Worm (Caenorhabditis elegans): ENCODE results near the gene hmg-12.

The hmg-12 gene

ce11 chrII:11917530-11917952 is 1.2 kb downstream of the hmg-12 start (continued):
- TF ChIP-seq ztf-22 (GFP tag; optimal IDR thresholded peaks at IDR 0.05) (no peak), lir-1 (GFP tag; conservative IDR thresholded peaks at IDR 0.05) (no peak), dox-1 (GFP tag; IDR thresholded peaks at IDR 0.05) (peak; percentile 38; the same call in 1 of the 2 replicates), hlh-26 (GFP tag; conservative IDR thresholded peaks at IDR 0.05) (no peak), ekl-4 (GFP tag; IDR thresholded peaks at IDR 0.05) (peak; percentile 93), die-1 (tag; optimal IDR thresholded peaks at IDR 0.05) (peak; percentile 57)

ce11 chrII:11922757-11923538 is 6.6 kb downstream of the hmg-12 start:
- 0 out of 2 replicates have a peak, but pooled peaks have one; percentile 10 for TF ChIP-seq let-526 (GFP tag; IDR thresholded peaks at IDR 0.05)
- TF ChIP-seq rec-8 (tag; optimal IDR thresholded peaks at IDR 0.05), result no peak

ce11 chrII:11923620-11924298 is 7.4 kb downstream of the hmg-12 start:
- TF ChIP-seq ceh-100 (GFP tag; IDR thresholded peaks at IDR 0.05), result no peak
- TF ChIP-seq hsf-1 (GFP tag; IDR thresholded peaks at IDR 0.05), result 0 out of 2 replicates have a peak, but pooled peaks have one; percentile 37
- peak; percentile 83 for TF ChIP-seq hmg-1.2 (GFP tag; IDR thresholded peaks at IDR 0.05)

- TF ChIP-seq snpc-1.1 (tag; optimal IDR thresholded peaks at IDR 0.05; ENCODE audit: insufficient read depth) (no peak), ztf-25 (GFP tag; IDR thresholded peaks at IDR 0.05) (no peak)
These were observed 8.9 kb downstream of the hmg-12 start for ce11 chrII:11925203-11925602.

- TF ChIP-seq F22D6.2 (tag; optimal IDR thresholded peaks at IDR 0.05) (no peak), nfyb-1 (GFP tag; IDR thresholded peaks at IDR 0.05) (peak; percentile 73; the same call in 1 of the 2 replicates)
These were observed 10.2 kb downstream of the hmg-12 start for ce11 chrII:11926501-11926900.

- TF ChIP-seq efl-1 (GFP tag; optimal IDR thresholded peaks at IDR 0.05) (peak; percentile 38), Y67H2A.10 (GFP tag; conservative IDR thresholded peaks at IDR 0.05) (no peak), ztf-26 (tag; optimal IDR thresholded peaks at IDR 0.05) (no peak), egrh-3 (GFP tag; IDR thresholded peaks at IDR 0.05) (0 out of 2 replicates have a peak, but pooled peaks have one; percentile 29), ceh-27 (GFP tag; optimal IDR thresholded peaks at IDR 0.05) (peak; percentile 13), zfh-2 (GFP tag; conservative IDR thresholded peaks at IDR 0.05) (peak; percentile 42; the same call in 1 of the 2 replicates), dpff-1 (tag; optimal IDR thresholded peaks at IDR 0.05) (no peak)
These were observed 12.4 kb downstream of the hmg-12 start for ce11 chrII:11928752-11929151.

- TF ChIP-seq Y79H2A.3 (GFP tag; conservative IDR thresholded peaks at IDR 0.05), result no peak
- TF ChIP-seq cebp-2 (GFP tag; IDR thresholded peaks at IDR 0.05), result no peak
- no peak for TF ChIP-seq lin-40 (tag; optimal IDR thresholded peaks at IDR 0.05)
- no peak for TF ChIP-seq B0336.3 (GFP tag; IDR thresholded peaks at IDR 0.05)
- TF ChIP-seq ceh-79 (tag; optimal IDR thresholded peaks at IDR 0.05), result no peak
- no peak for TF ChIP-seq F22D6.2 (tag; optimal IDR thresholded peaks at IDR 0.05)
- no peak for TF ChIP-seq madf-10 (tag; optimal IDR thresholded peaks at IDR 0.05)
These were observed 13.8 kb downstream of the hmg-12 start for ce11 chrII:11930132-11930531.

All from whole organism, young adult.